Fruit fly (Drosophila melanogaster) whole organism, prepupa: ENCODE measurements around the gene Cyp4d2.
A peak's percentile ranks its signal among the peaks of the same experiment; 100 is the strongest.

ENCODE experiments used
- Blimp-1 ChIP-seq: fragments of 200-800 bp; sonication (Bioruptor generic); optimal IDR thresholded peaks from 3 replicates; lab custom pipeline; 2017; ENCODE audit warnings: missing biosample characterization, missing genetic modification characterization, mild to moderate bottlenecking, moderate library complexity, missing genetic modification reagents
- CG10631 ChIP-seq: fragments of 200-800 bp; sonication (Bioruptor generic); optimal IDR thresholded peaks from 2 replicates; lab custom pipeline; 2016; ENCODE audit warnings: missing biosample characterization, missing genetic modification characterization
- CG10669 ChIP-seq: fragments of 200-800 bp; sonication (Bioruptor generic); optimal IDR thresholded peaks from 3 replicates; lab custom pipeline; 2018; ENCODE audit warnings: missing biosample characterization, mild to moderate bottlenecking, missing genetic modification characterization, moderate library complexity
- CG11294 ChIP-seq: fragments of 200-800 bp; sonication (Bioruptor generic); IDR thresholded peaks from 2 replicates; pipeline ENCODE4 v1.3.6; 2022; ENCODE audit warnings: missing biosample characterization, missing genetic modification characterization
- CG11762 ChIP-seq: fragments of 200-800 bp; sonication (Bioruptor generic); optimal IDR thresholded peaks from 3 replicates; lab custom pipeline; 2016; ENCODE audit warnings: missing biosample characterization, missing genetic modification characterization; ENCODE audit not compliant: insufficient read depth
- CG15336 ChIP-seq: fragments of 200-800 bp; sonication (Bioruptor generic); IDR thresholded peaks from 2 replicates; pipeline ENCODE4 v1.3.6; 2022; ENCODE audit warnings: missing biosample characterization, missing genetic modification characterization
- CG1621 ChIP-seq: fragments of 200-800 bp; sonication (Bioruptor generic); optimal IDR thresholded peaks from 3 replicates; lab custom pipeline; 2018; ENCODE audit warnings: missing biosample characterization, mild to moderate bottlenecking, missing genetic modification characterization
- CG16779 ChIP-seq: fragments of 200-800 bp; sonication (Bioruptor generic); optimal IDR thresholded peaks from 3 replicates; lab custom pipeline; 2017; ENCODE audit warnings: missing biosample characterization, mild to moderate bottlenecking, missing genetic modification characterization
- CG3032 ChIP-seq: fragments of 200-800 bp; optimal IDR thresholded peaks from 2 replicates; lab custom pipeline; 2019; ENCODE audit warnings: missing biosample characterization, mild to moderate bottlenecking, missing genetic modification characterization, moderate library complexity
- CG31627 ChIP-seq: fragments of 200-800 bp; sonication (Bioruptor generic); optimal IDR thresholded peaks from 3 replicates; lab custom pipeline; 2016; ENCODE audit warnings: missing biosample characterization, missing genetic modification characterization
- CG32006 ChIP-seq: fragments of 200-800 bp; sonication (Bioruptor generic); optimal IDR thresholded peaks from 3 replicates; lab custom pipeline; 2017; ENCODE audit warnings: missing biosample characterization, mild to moderate bottlenecking, missing genetic modification characterization
- CG34406 ChIP-seq: fragments of 200-800 bp; sonication (Bioruptor generic); optimal IDR thresholded peaks from 3 replicates; lab custom pipeline; 2016; ENCODE audit warnings: missing biosample characterization, missing genetic modification characterization
- CG3919 ChIP-seq: fragments of 200-800 bp; sonication (Bioruptor generic); optimal IDR thresholded peaks from 3 replicates; lab custom pipeline; 2016; ENCODE audit warnings: missing biosample characterization, missing genetic modification characterization
- CG4318 ChIP-seq: fragments of 200-800 bp; sonication (Bioruptor generic); optimal IDR thresholded peaks from 3 replicates; lab custom pipeline; 2017; ENCODE audit warnings: missing biosample characterization, mild to moderate bottlenecking, missing genetic modification characterization
- CG6163 ChIP-seq: fragments of 200-800 bp; sonication (Bioruptor generic); IDR thresholded peaks from 3 replicates; pipeline ENCODE4 v1.3.6; 2022; ENCODE audit warnings: missing biosample characterization, missing genetic modification characterization
- CG6276 ChIP-seq: fragments of 200-800 bp; sonication (Bioruptor generic); optimal IDR thresholded peaks from 2 replicates; lab custom pipeline; 2017; ENCODE audit warnings: missing biosample characterization, mild to moderate bottlenecking, missing genetic modification characterization
- CG6792 ChIP-seq: fragments of 200-800 bp; sonication (Bioruptor generic); optimal IDR thresholded peaks from 3 replicates; lab custom pipeline; 2016; ENCODE audit warnings: missing biosample characterization, missing genetic modification characterization
- CG6808 ChIP-seq: fragments of 200-800 bp; sonication (Bioruptor generic); optimal IDR thresholded peaks from 3 replicates; lab custom pipeline; 2017; ENCODE audit warnings: missing biosample characterization, missing genetic modification characterization, mild to moderate bottlenecking, moderate library complexity, missing genetic modification reagents
- CG6854 ChIP-seq: fragments of 200-800 bp; sonication (Bioruptor generic); optimal IDR thresholded peaks from 2 replicates; lab custom pipeline; 2017; ENCODE audit warnings: missing biosample characterization, mild to moderate bottlenecking, missing genetic modification characterization
- CG7368 ChIP-seq: fragments of 200-800 bp; sonication (Bioruptor generic); optimal IDR thresholded peaks from 3 replicates; lab custom pipeline; 2016; ENCODE audit warnings: missing biosample characterization, missing genetic modification characterization
- CG8119 ChIP-seq: fragments of 200-800 bp; sonication (Bioruptor generic); IDR thresholded peaks from 3 replicates; pipeline ENCODE4 v1.3.6; 2022; ENCODE audit warnings: missing biosample characterization, missing genetic modification characterization
- CG8632 ChIP-seq: fragments of 200-800 bp; sonication (Bioruptor generic); optimal IDR thresholded peaks from 3 replicates; lab custom pipeline; 2016; ENCODE audit warnings: missing biosample characterization, missing genetic modification characterization
- CG9139 ChIP-seq: fragments of 200-800 bp; sonication (Bioruptor generic); optimal IDR thresholded peaks from 3 replicates; lab custom pipeline; 2017; ENCODE audit warnings: missing biosample characterization, mild to moderate bottlenecking, missing genetic modification characterization
- Eip78C ChIP-seq: fragments of 200-800 bp; sonication (Bioruptor generic); peaks from one replicate; lab custom pipeline; 2016; ENCODE audit warnings: missing biosample characterization, missing genetic modification characterization
- Ets21C ChIP-seq: fragments of 200-800 bp; sonication (Bioruptor generic); optimal IDR thresholded peaks from 3 replicates; lab custom pipeline; 2016; ENCODE audit warnings: missing biosample characterization, missing genetic modification characterization
- Ets96B ChIP-seq: fragments of 200-800 bp; optimal IDR thresholded peaks from 2 replicates; lab custom pipeline; 2019; ENCODE audit warnings: missing biosample characterization, mild to moderate bottlenecking, missing genetic modification characterization, moderate library complexity
- Gug ChIP-seq: fragments of 200-800 bp; sonication (Bioruptor generic); IDR thresholded peaks from 2 replicates; pipeline ENCODE4 v1.3.6; 2022; ENCODE audit warnings: missing biosample characterization, missing genetic modification characterization
- Hr39 ChIP-seq: fragments of 200-800 bp; sonication (Bioruptor generic); optimal IDR thresholded peaks from 2 replicates; lab custom pipeline; 2016; ENCODE audit warnings: missing biosample characterization, missing genetic modification characterization
- Hr4 ChIP-seq: fragments of 200-800 bp; sonication (Bioruptor generic); optimal IDR thresholded peaks from 3 replicates; lab custom pipeline; 2016; ENCODE audit warnings: missing biosample characterization, missing genetic modification characterization
- Lpt ChIP-seq: fragments of 200-800 bp; sonication (Bioruptor generic); optimal IDR thresholded peaks from 3 replicates; lab custom pipeline; 2016; ENCODE audit warnings: missing biosample characterization, missing genetic modification characterization
- Met ChIP-seq: fragments of 200-800 bp; sonication (Bioruptor generic); optimal IDR thresholded peaks from 3 replicates; lab custom pipeline; 2016; ENCODE audit warnings: missing biosample characterization, missing genetic modification characterization
- OdsH ChIP-seq: fragments of 200-800 bp; sonication (Bioruptor generic); optimal IDR thresholded peaks from 3 replicates; lab custom pipeline; 2016; ENCODE audit warnings: missing biosample characterization, missing genetic modification characterization
- Sox102F ChIP-seq: fragments of 200-800 bp; sonication (Bioruptor generic); optimal IDR thresholded peaks from 2 replicates; lab custom pipeline; 2016; ENCODE audit warnings: missing biosample characterization, mild to moderate bottlenecking, missing genetic modification characterization
- Sox14 ChIP-seq: fragments of 200-800 bp; sonication (Bioruptor generic); optimal IDR thresholded peaks from 3 replicates; lab custom pipeline; 2016; ENCODE audit warnings: missing biosample characterization, missing genetic modification characterization
- achi ChIP-seq: fragments of 200-800 bp; sonication (Bioruptor generic); optimal IDR thresholded peaks from 3 replicates; lab custom pipeline; 2016; ENCODE audit warnings: missing biosample characterization, missing genetic modification characterization
- cyc ChIP-seq: fragments of 200-800 bp; sonication (Bioruptor generic); optimal IDR thresholded peaks from 3 replicates; lab custom pipeline; 2016; ENCODE audit warnings: missing biosample characterization, missing genetic modification characterization
- dsx ChIP-seq: fragments of 200-800 bp; optimal IDR thresholded peaks from 3 replicates; lab custom pipeline; 2019; ENCODE audit warnings: missing biosample characterization, mild to moderate bottlenecking, missing genetic modification characterization, moderate library complexity; ENCODE audit not compliant: poor library complexity, severe bottlenecking
- esn ChIP-seq: fragments of 200-800 bp; sonication (Bioruptor generic); optimal IDR thresholded peaks from 2 replicates; lab custom pipeline; 2016; ENCODE audit warnings: missing biosample characterization, mild to moderate bottlenecking, missing genetic modification characterization, moderate library complexity
- fkh ChIP-seq: fragments of 200-800 bp; sonication (Bioruptor generic); optimal IDR thresholded peaks from 3 replicates; lab custom pipeline; 2017; ENCODE audit warnings: missing biosample characterization, mild to moderate bottlenecking, missing genetic modification characterization, moderate library complexity
- lz ChIP-seq: fragments of 200-800 bp; sonication (Bioruptor generic); optimal IDR thresholded peaks from 3 replicates; lab custom pipeline; 2016; ENCODE audit warnings: missing biosample characterization, missing genetic modification characterization
- net ChIP-seq: fragments of 200-800 bp; sonication (Bioruptor generic); optimal IDR thresholded peaks from 3 replicates; lab custom pipeline; 2016; ENCODE audit warnings: missing biosample characterization, missing genetic modification characterization
- pdm3 ChIP-seq: fragments of 200-800 bp; sonication (Bioruptor generic); optimal IDR thresholded peaks from 3 replicates; lab custom pipeline; 2016; ENCODE audit warnings: missing biosample characterization, missing genetic modification characterization
- salr ChIP-seq, 2 experiments: fragments of 200-800 bp; sonication (Bioruptor generic); optimal IDR thresholded peaks; 3 replicates each; lab custom pipeline; 2016 to 2018; ENCODE audit warnings: missing biosample characterization in 2 of 2, missing genetic modification characterization in 2 of 2, mild to moderate bottlenecking in 1 of 2
- spab ChIP-seq: fragments of 200-800 bp; sonication (Bioruptor generic); optimal IDR thresholded peaks from 2 replicates; lab custom pipeline; 2017; ENCODE audit warnings: missing biosample characterization, mild to moderate bottlenecking, missing genetic modification characterization, missing genetic modification reagents
- ss ChIP-seq, 2 experiments: fragments of 200-800 bp; sonication (Bioruptor generic); optimal IDR thresholded peaks; 2 replicates in 1 of 2; 3 replicates in 1 of 2; lab custom pipeline; 2017 to 2018; ENCODE audit warnings: mild to moderate bottlenecking in 2 of 2, missing biosample characterization in 2 of 2, missing genetic modification characterization in 2 of 2, moderate library complexity in 1 of 2
- svp ChIP-seq: fragments of 200-800 bp; sonication (Bioruptor generic); peaks from one replicate; lab custom pipeline; 2016; ENCODE audit warnings: missing biosample characterization, missing genetic modification characterization
- topi ChIP-seq: fragments of 200-800 bp; sonication (Bioruptor generic); optimal IDR thresholded peaks from 3 replicates; lab custom pipeline; 2016; ENCODE audit warnings: missing biosample characterization, missing genetic modification characterization
- vri ChIP-seq: fragments of 200-800 bp; sonication (Bioruptor generic); optimal IDR thresholded peaks from 3 replicates; lab custom pipeline; 2016; ENCODE audit warnings: missing biosample characterization, mild to moderate bottlenecking, missing genetic modification characterization

The Cyp4d2 gene

DNA sequence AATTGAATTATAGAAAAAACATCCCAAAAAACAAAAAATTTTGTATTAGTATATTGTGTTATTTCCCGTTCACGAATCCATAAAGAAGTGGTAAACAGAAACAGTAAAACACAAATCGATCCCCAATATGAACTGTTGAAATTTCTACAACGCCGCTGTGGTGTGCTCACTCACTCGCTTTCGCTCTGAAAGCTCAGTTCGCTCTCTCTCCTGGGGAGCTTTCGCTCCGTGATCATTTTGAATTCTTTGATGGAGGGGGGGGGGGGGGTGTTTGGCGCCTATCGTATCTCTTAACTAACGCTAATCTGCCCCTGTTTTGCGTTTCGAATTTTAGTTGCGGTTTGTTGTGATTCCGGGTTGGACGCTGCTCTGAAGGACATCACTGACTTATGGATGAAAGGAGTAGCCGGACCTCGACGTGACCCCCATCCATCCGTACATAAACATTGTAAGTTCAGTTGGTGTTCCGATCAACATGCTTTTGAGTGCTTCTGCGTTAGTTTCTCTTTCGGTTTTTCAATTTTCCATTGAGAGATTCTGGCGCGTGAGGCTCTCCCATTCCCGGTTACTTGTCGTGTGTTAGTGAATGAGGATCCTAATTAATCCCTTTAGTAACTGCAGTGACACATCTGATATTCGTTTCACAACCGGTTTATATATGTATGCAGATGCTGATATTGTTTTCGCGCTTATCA lies 34.5 kb upstream of the Cyp4d2 start, which contains the start of gene D2hgdh (continued):
- TF ChIP-seq fkh, result no peak
- no peak for TF ChIP-seq Lpt (GFP tag; lab: Kevin White, UChicago)
- peak; percentile 28 for TF ChIP-seq dsx (GFP tag; lab: Kevin White, UChicago)
- peak; percentile 20 for TF ChIP-seq CG31627 (GFP tag; lab: Kevin White, UChicago)
- TF ChIP-seq Sox14 (GFP tag; lab: Kevin White, UChicago), result no peak
- TF ChIP-seq OdsH, result peak; percentile 10
- no peak for TF ChIP-seq CG11294
- no peak for TF ChIP-seq svp (GFP tag; lab: Kevin White, UChicago)
- TF ChIP-seq CG32006, result no peak
- TF ChIP-seq net, result peak; percentile 2
- no peak for TF ChIP-seq CG9139
- no peak for TF ChIP-seq CG3919
- TF ChIP-seq Hr39 (GFP tag; lab: Kevin White, UChicago), result peak; percentile 39
- peak; percentile 63 for TF ChIP-seq CG15336 (GFP tag; lab: Robert Waterston, UW)
- TF ChIP-seq spab, result no peak

DNA sequence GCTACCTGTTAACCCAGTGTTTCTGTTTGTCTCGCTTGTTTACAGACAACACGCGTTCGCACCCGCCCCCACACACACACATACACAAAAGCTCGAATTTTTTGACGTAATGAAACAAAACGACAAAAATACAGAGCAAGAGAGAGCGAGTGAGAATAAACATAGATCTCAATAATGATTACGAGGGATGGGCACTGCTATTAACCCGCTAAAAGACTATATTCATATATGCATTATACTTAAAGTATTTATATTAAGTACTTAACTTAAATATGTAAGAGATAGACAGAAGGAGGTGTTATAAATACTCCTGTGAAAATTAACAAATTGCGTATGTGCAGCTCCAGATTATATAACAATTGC lies 34.0 kb upstream of the Cyp4d2 start:
- TF ChIP-seq esn (GFP tag; lab: Kevin White, UChicago) (peak; percentile 42), CG10669 (GFP tag; lab: Kevin White, UChicago) (peak; percentile 12), CG3919 (peak; percentile 42), spab (no peak), CG31627 (GFP tag; lab: Kevin White, UChicago) (no peak), CG34406 (GFP tag; lab: Kevin White, UChicago) (peak; percentile 29), CG11762 (GFP tag; lab: Kevin White, UChicago) (peak; percentile 22), net (peak; percentile 6), CG6792 (GFP tag; lab: Kevin White, UChicago) (peak; percentile 30), svp (GFP tag; lab: Kevin White, UChicago) (peak; percentile 75), pdm3 (GFP tag; lab: Kevin White, UChicago) (peak; percentile 9), salr (GFP tag; optimal IDR thresholded peaks at IDR 0.05; lab: Kevin White, UChicago) (peak in 1 of 2 experiments; percentile 18), CG6276 (peak; percentile 59), ss (GFP tag; optimal IDR thresholded peaks at IDR 0.05; lab: Kevin White, UChicago) (peak in 1 of 2 experiments; percentile 64), CG8632 (GFP tag; lab: Kevin White, UChicago) (peak; percentile 37), CG1621 (tag; lab: Kevin White, UChicago) (no peak), CG10631 (GFP tag; lab: Kevin White, UChicago) (peak; percentile 30), cyc (GFP tag; lab: Kevin White, UChicago) (peak; percentile 41), CG6808 (peak; percentile 53), Hr4 (GFP tag; lab: Kevin White, UChicago) (peak; percentile 41), CG32006 (peak; percentile 50), CG6854 (GFP tag; lab: Kevin White, UChicago) (peak; percentile 46), CG15336 (GFP tag; lab: Robert Waterston, UW) (peak; percentile 55), vri (GFP tag; lab: Kevin White, UChicago) (peak; percentile 85), CG8119 (GFP tag; lab: Robert Waterston, UW) (no peak), CG16779 (tag; lab: Kevin White, UChicago) (peak; percentile 1), Sox102F (GFP tag; lab: Kevin White, UChicago) (peak; percentile 52), Eip78C (GFP tag; lab: Kevin White, UChicago) (peak; percentile 86), topi (GFP tag; lab: Kevin White, UChicago) (peak; percentile 31), Ets21C (GFP tag; lab: Kevin White, UChicago) (no peak), CG6163 (GFP tag; lab: Robert Waterston, UW) (peak; percentile 35; the same call in 1 of the 3 replicates), Met (peak; percentile 58), Blimp-1 (peak; percentile 22), CG4318 (GFP tag; lab: Kevin White, UChicago) (no peak), CG3032 (peak; percentile 36), OdsH (peak; percentile 14), Gug (GFP tag; lab: Robert Waterston, UW) (no peak), CG7368 (peak; percentile 14), achi (GFP tag; lab: Kevin White, UChicago) (peak; percentile 29), fkh (peak; percentile 95), Ets96B (tag; lab: Kevin White, UChicago) (peak; percentile 16), lz (GFP tag; lab: Kevin White, UChicago) (no peak), Hr39 (GFP tag; lab: Kevin White, UChicago) (no peak)
